Worm (Caenorhabditis elegans): Measurements from ENCODE around the gene gmps-1.
"Not testable (repeated sequence)": the region's sequence is repeated elsewhere in the genome, so short reads cannot be mapped to it uniquely, and the experiment has no call there.

DNA sequence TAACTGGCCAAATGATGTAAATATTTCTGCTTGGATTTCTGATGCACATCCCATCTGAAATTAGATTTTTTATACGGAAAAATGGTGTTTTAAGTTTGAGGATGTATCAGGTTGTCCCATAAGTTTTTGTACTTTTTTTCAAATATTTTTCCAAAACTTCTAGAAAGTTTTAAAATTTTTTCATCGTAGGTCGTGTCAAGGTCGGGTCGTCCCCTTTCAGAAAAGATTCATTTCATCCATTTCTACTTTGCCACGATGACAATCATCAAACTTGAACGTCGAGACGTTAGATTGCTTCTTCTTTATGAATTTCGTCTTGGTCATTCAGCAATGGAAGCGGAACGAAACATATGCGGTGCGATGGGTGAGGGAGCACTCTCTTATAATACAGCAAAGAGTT is 35.9 kb upstream of the gmps-1 start, which contains the start of gene sra-12:
- TF ChIP-seq pbrm-1 (GFP tag; IDR thresholded peaks at IDR 0.05); mes-4 (tag; optimal IDR thresholded peaks at IDR 0.05); bed-2 (GFP tag; IDR thresholded peaks at IDR 0.05); Y56A3A.18 (GFP tag; IDR thresholded peaks at IDR 0.05); egl-44 (GFP tag; IDR thresholded peaks at IDR 0.05); unc-130 (GFP tag; optimal IDR thresholded peaks at IDR 0.05): not testable (repeated sequence)
